Worm (Caenorhabditis elegans) whole organism, L3 larva: Measurements from ENCODE around the gene C04E12.5.

Source experiments
- ZK546.5 ChIP-seq: sonication (generic microtip); optimal IDR thresholded peaks from 2 replicates; lab custom pipeline; 2017; ENCODE audit warnings: missing biosample characterization, missing genetic modification characterization
- ceh-82 ChIP-seq: fragments of 150-350 bp; optimal IDR thresholded peaks from 2 replicates; lab custom pipeline; 2014; ENCODE audit warnings: missing biosample characterization, missing genetic modification characterization
- egl-27 ChIP-seq: sonication (generic microtip); optimal IDR thresholded peaks from 4 replicates; lab custom pipeline; 2017; ENCODE audit warnings: missing biosample characterization, missing genetic modification reagents, missing genetic modification characterization
- elt-3 ChIP-seq, 3 experiments: fragments of 150-350 bp in 1 of 3; sonication (generic microtip) in 2 of 3; optimal IDR thresholded peaks; 2 replicates in 2 of 3; 4 replicates in 1 of 3; lab custom pipeline; 2014 to 2017; ENCODE audit warnings: missing biosample characterization in 3 of 3, missing genetic modification characterization in 3 of 3
- nhr-12 ChIP-seq: fragments of 150-350 bp; optimal IDR thresholded peaks from 2 replicates; lab custom pipeline; 2014; ENCODE audit warnings: missing biosample characterization, missing genetic modification characterization
- pha-4 ChIP-seq: fragments of 150-350 bp; optimal IDR thresholded peaks from 2 replicates; lab custom pipeline; 2014; ENCODE audit warnings: missing biosample characterization, missing genetic modification reagents, missing genetic modification characterization
- snpc-4 ChIP-seq: fragments of 150-350 bp; optimal IDR thresholded peaks from 2 replicates; lab custom pipeline; 2014; ENCODE audit warnings: missing biosample characterization, missing genetic modification characterization
- ztf-11 ChIP-seq: fragments of 150-350 bp; optimal IDR thresholded peaks from 2 replicates; lab custom pipeline; 2014; ENCODE audit warnings: missing biosample characterization, missing genetic modification characterization

DNA sequence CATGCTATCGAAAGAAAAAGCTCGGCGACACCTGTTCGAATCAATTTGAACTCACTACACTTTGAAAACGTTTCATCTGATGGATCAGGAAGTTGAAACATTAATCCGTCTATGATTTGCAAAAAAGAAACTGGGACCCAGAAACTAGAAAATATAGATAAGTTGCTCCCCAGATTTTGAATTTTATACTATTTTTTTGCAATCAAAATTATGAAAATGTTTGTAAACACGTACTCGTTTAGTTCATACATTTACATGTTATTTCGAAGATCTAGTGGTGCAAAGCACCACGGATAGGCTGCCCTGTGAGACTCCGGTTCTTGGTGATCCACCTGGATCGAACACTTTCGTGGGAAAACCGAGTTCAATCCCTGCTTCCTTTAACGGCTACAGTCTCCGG lies 16.5 kb upstream of the C04E12.5 start, which contains the start of gene C17B7.10:
- no peak for TF ChIP-seq nhr-12 (tag; lab: Kevin White, UChicago)
- TF ChIP-seq pha-4 (tag; lab: Kevin White, UChicago) = no peak
- TF ChIP-seq elt-3 (tag; optimal IDR thresholded peaks at IDR 0.05; lab: Kevin White, UChicago) = no peak
- TF ChIP-seq egl-27 = no peak
- no peak for TF ChIP-seq snpc-4 (tag; lab: Kevin White, UChicago)
- no peak for TF ChIP-seq ZK546.5
- no peak for TF ChIP-seq ztf-11 (tag; lab: Kevin White, UChicago)
- TF ChIP-seq ceh-82 (tag; lab: Kevin White, UChicago) = no peak
